Worm (Caenorhabditis elegans) whole organism, midembryonic: ENCODE results near the gene B0393.7.

Source experiments
- cog-1 ChIP-seq: sonication (generic microtip); optimal IDR thresholded peaks from 2 replicates; lab custom pipeline; 2016; ENCODE audit warnings: missing genetic modification characterization, missing compliant biosample characterization
- flt-1 ChIP-seq: fragments of 200-800 bp; sonication (Bioruptor generic); IDR thresholded peaks from 2 replicates; pipeline ENCODE4 v1.3.6; 2022; ENCODE audit warnings: missing genetic modification characterization, missing compliant biosample characterization
- med-1 ChIP-seq: sonication (generic microtip); optimal IDR thresholded peaks from 2 replicates; lab custom pipeline; 2017; ENCODE audit warnings: missing genetic modification characterization, mild to moderate bottlenecking, missing compliant biosample characterization, antibody characterized with exemption, missing genetic modification reagents; ENCODE audit not compliant: insufficient read depth
- ref-1 ChIP-seq: fragments of 200-800 bp; sonication (Bioruptor generic); conservative IDR thresholded peaks from 2 replicates; pipeline ENCODE4 v1.3.6; 2022; ENCODE audit warnings: missing genetic modification reagents, missing genetic modification characterization, missing compliant biosample characterization
- tab-1 ChIP-seq: fragments of 200-800 bp; sonication (Bioruptor generic); IDR thresholded peaks from 2 replicates; pipeline ENCODE4 v1.3.6; 2022; ENCODE audit warnings: missing genetic modification characterization, missing compliant biosample characterization

- no peak for TF ChIP-seq tab-1 (GFP tag; lab: Robert Waterston, UW)
- no peak for TF ChIP-seq cog-1 (tag; lab: Kevin White, UChicago)
- no peak for TF ChIP-seq med-1
- no peak for TF ChIP-seq flt-1
- no peak for TF ChIP-seq ref-1 (GFP tag; lab: Robert Waterston, UW)
These were observed 14.4 kb downstream of the B0393.7 start, which contains the start of gene B0393.4 for ce11 chrIII:4763509-4763908.
